Worm (Caenorhabditis elegans) whole organism, dauer: ENCODE results near the gene slt-1.

Source experiments
- unc-62 ChIP-seq: sonication (generic microtip); optimal IDR thresholded peaks from 2 replicates; lab custom pipeline; 2017; ENCODE audit warnings: missing biosample characterization, missing genetic modification reagents, missing genetic modification characterization

slt-1 gene

DNA sequence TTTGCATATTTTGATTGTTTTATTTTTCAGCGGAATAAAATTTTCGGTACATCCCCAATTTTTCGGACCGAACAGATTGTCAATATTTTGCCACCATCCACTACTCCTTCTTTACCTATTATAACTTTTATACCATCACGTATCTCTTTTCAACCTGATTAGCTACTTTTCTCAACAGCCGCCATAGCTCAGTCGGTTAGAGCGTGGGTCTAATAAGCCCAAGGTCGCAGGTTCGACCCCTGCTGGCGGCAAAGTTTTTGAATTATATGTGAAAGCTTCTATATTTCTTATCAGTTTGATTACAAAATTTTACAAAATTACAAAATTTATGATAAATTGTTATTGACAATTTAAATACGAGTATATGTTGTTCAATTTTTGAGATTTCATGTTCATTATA lies 4.9 kb downstream of the slt-1 start:
- no peak for TF ChIP-seq unc-62 (GFP tag; lab: Kevin White, UChicago)

- no peak for TF ChIP-seq unc-62 (GFP tag; lab: Kevin White, UChicago)
Observed at ce11 chrX:14680474-14680873, 6.3 kb downstream of the slt-1 start.

ce11 chrX:14684406-14684927 lies 10.3 kb downstream of the slt-1 start, which contains the start of gene csq-1:
Gene csq-1 (plus strand): TSS chrX:14684877.
- no peak for TF ChIP-seq unc-62 (GFP tag; lab: Kevin White, UChicago)

- no peak for TF ChIP-seq unc-62 (GFP tag; lab: Kevin White, UChicago)
Observed at ce11 chrX:14692905-14693304, 18.8 kb downstream of the slt-1 start, which contains the start of gene sox-3. Gene sox-3 (minus strand): TSS chrX:14693005.

- no peak for TF ChIP-seq unc-62 (GFP tag; lab: Kevin White, UChicago)
Observed at ce11 chrX:14694633-14695177, 20.6 kb downstream of the slt-1 start.

- no peak for TF ChIP-seq unc-62 (GFP tag; lab: Kevin White, UChicago)
Observed at ce11 chrX:14695892-14696291, 21.8 kb downstream of the slt-1 start.

ce11 chrX:14699866-14700265 lies 25.7 kb downstream of the slt-1 start, which contains the start of gene hch-1:
Gene hch-1 (minus strand): TSS chrX:14699977.
- TF ChIP-seq unc-62 (GFP tag; lab: Kevin White, UChicago) = no peak

- no peak for TF ChIP-seq unc-62 (GFP tag; lab: Kevin White, UChicago)
Observed at ce11 chrX:14701490-14701889, 27.4 kb downstream of the slt-1 start, which contains the start of gene F40E10.5. Gene F40E10.5 (plus strand): TSS chrX:14701790.

ce11 chrX:14704933-14705332 lies 30.8 kb downstream of the slt-1 start:
- TF ChIP-seq unc-62 (GFP tag; lab: Kevin White, UChicago) = no peak

ce11 chrX:14706698-14707285 lies 32.7 kb downstream of the slt-1 start, which contains the start of gene tmem-184:
Gene tmem-184 (minus strand): TSS chrX:14706861.
- TF ChIP-seq unc-62 (GFP tag; lab: Kevin White, UChicago) = no peak

DNA sequence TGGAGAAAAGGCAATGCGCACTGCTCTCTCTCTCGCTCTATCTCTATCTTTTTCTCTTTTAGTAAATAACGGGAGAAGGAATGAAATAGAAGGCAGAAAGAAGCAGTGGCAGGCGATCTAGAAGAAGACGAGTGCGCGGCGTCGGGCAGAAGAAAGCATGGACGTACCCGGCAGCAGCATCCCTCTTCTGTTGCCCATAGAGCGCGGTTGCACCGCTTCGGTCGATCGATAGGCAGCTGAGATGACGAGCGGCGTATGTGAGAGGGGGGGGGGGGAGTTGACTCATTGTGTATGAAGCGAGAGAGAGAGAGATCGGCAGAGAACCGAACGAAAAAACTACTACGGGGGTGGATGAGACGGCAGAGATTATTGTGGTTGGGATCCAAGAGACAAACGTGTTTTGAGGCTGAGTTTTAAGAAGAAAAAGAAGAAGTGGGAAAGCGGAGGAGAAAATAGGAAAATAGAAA lies 34.1 kb downstream of the slt-1 start:
- TF ChIP-seq unc-62 (GFP tag; lab: Kevin White, UChicago) = no peak

DNA sequence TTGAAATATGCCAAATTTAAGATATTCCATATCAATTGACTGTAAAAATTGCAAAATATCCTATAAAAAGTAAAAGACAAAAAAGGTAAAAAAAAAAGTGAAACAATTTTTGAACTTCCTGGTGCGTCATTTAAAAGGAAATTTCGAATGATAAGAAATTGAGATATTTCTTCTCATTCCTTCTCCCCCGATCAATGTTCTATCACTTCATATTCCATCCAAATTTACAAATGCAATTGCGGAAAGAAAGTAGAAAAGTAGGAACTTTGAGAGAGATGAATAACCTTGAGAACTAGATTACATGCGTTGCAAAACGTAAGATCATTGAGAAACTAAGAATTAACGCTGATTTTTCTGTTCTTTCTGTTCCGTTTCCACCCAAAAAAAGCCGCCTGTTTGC lies 35.5 kb downstream of the slt-1 start:
- no peak for TF ChIP-seq unc-62 (GFP tag; lab: Kevin White, UChicago)

DNA sequence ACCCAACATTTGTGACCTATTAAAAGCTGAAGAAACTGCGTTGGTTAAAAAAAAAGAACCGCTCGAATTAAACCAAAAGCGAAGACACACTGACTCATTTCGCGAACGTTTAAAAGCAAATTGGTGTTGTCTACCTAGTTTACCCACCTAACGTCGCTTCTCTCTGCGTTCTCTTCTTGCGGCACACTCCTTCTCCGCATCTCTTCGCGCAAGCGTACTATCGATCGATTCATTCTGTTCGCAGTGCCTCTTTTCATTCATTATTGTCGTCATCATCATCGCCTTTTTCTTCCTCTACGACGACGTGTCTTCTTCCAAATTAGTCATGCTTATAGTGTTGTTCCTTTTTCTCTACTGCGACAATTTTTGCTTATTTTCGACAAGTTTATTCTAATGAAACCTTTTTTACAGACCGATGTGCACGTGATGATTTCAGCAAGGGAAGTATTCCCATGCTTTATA lies 37.1 kb downstream of the slt-1 start, which contains the start of gene atrn-1:
TSS of gene atrn-1 (plus strand) at position 412 of the 462 bp plus-strand sequence.
- TF ChIP-seq unc-62 (GFP tag; lab: Kevin White, UChicago) = no peak

DNA sequence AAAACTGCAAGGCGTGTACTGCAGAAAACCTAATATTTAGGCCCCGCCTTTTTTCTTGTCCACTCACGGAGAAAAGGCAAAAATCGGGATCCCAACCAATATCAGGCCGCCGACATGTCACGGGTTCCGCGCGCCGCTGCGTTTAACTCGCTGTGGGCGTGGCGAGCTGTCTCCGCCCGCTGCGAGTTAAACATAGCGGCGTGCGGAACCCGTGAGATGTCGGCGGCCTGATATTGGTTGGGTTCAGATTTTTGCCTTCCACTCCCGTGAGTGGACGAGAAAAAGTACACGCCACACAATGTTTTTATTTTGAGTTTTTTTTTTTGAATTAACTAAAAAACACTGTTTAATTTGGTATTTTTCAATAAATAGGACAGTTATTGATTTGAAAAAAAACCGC lies 41.3 kb downstream of the slt-1 start:
- TF ChIP-seq unc-62 (GFP tag; lab: Kevin White, UChicago) = no peak

ce11 chrX:14717782-14718181 lies 43.7 kb downstream of the slt-1 start:
- no peak for TF ChIP-seq unc-62 (GFP tag; lab: Kevin White, UChicago)

- TF ChIP-seq unc-62 (GFP tag; lab: Kevin White, UChicago) = no peak
Observed at ce11 chrX:14721098-14721497, 47.0 kb downstream of the slt-1 start, which contains the start of gene F33C8.2. Gene F33C8.2 (plus strand): TSS chrX:14721398.
